Fruit fly (Drosophila melanogaster) Kc167 (cell line): Measurements from ENCODE around the gene Als2.

ENCODE experiments used
- h ChIP-seq: fragments of >200 bp; optimal IDR thresholded peaks from 3 replicates; lab custom pipeline; 2018; ENCODE audit warnings: missing external identifiers
- insv ChIP-seq: fragments of >200 bp; optimal IDR thresholded peaks from 3 replicates; lab custom pipeline; 2018; ENCODE audit warnings: missing external identifiers
- psq ChIP-seq: fragments of >200 bp; optimal IDR thresholded peaks from 2 replicates; lab custom pipeline; 2017; ENCODE audit warnings: missing external identifiers
- ttk ChIP-seq: sonication (Bioruptor generic); optimal IDR thresholded peaks from 2 replicates; lab custom pipeline; 2017; ENCODE audit warnings: missing external identifiers

- TF ChIP-seq psq (lab: Kevin White, UChicago) (no peak), insv (lab: Kevin White, UChicago) (no peak), ttk (lab: Kevin White, UChicago) (no peak), h (no peak)
These were observed 36.4 kb upstream of the Als2 start for dm6 chr3L:21715974-21716373.
